Worm (Caenorhabditis elegans) whole organism, L4/young adult: ENCODE results near the gene srg-4.

ENCODE experiments used
- W03F9.2 ChIP-seq: fragments of 150-350 bp; optimal IDR thresholded peaks from 2 replicates; lab custom pipeline; 2014; ENCODE audit warnings: missing biosample characterization, missing genetic modification characterization
- dao-5 ChIP-seq: sonication (generic microtip); optimal IDR thresholded peaks from 2 replicates; lab custom pipeline; 2016; ENCODE audit warnings: missing genotype, missing genetic modification characterization, moderate library complexity, missing compliant biosample characterization
- him-1 ChIP-seq: sonication (generic microtip); optimal IDR thresholded peaks from 2 replicates; lab custom pipeline; 2016; ENCODE audit warnings: missing genotype, missing genetic modification reagents, missing genetic modification characterization, missing compliant biosample characterization

- TF ChIP-seq him-1 (tag; lab: Kevin White, UChicago) (no peak), dao-5 (tag; lab: Kevin White, UChicago) (no peak), W03F9.2 (tag; lab: Kevin White, UChicago) (no peak)
Measured at ce11 chrIII:6231880-6232279, 30.0 kb downstream of the srg-4 start.
